Worm (Caenorhabditis elegans): ENCODE measurements around the gene W08A12.3.

- TF ChIP-seq nhr-232 (tag; optimal IDR thresholded peaks at IDR 0.05) = no peak
- no peak for TF ChIP-seq ets-4 (tag; optimal IDR thresholded peaks at IDR 0.05)
- TF ChIP-seq hlh-30 (tag; optimal IDR thresholded peaks at IDR 0.05; ENCODE audit: insufficient read depth) = no peak
- TF ChIP-seq nfya-1 (tag; optimal IDR thresholded peaks at IDR 0.05) = no peak
These were observed 15.8 kb upstream of the W08A12.3 start, which contains the start of gene str-113 for ce11 chrV:3666887-3667286.
